Worm (Caenorhabditis elegans) whole organism, L4 larva: ENCODE measurements around the gene rib-2.

Source experiments
- D1046.2 ChIP-seq: fragments of 200-800 bp; sonication (Bioruptor generic); IDR thresholded peaks from 2 replicates; pipeline ENCODE4 v1.3.6; 2022; ENCODE audit warnings: missing genetic modification characterization, missing compliant biosample characterization
- F49E8.2 ChIP-seq: sonication (generic microtip); optimal IDR thresholded peaks from 2 replicates; lab custom pipeline; 2016; ENCODE audit warnings: missing compliant biosample characterization, mild to moderate bottlenecking, missing genetic modification characterization, borderline replicate concordance
- R02D3.7 ChIP-seq: fragments of 150-350 bp; sonication (generic microtip); optimal IDR thresholded peaks from 3 replicates; lab custom pipeline; 2014; ENCODE audit warnings: missing biosample characterization, missing genetic modification characterization
- Y75B8A.6 ChIP-seq: fragments of 200-800 bp; sonication (Bioruptor generic); IDR thresholded peaks from 2 replicates; pipeline ENCODE4 v1.3.6; 2022; ENCODE audit warnings: missing genetic modification reagents, missing genetic modification characterization, missing compliant biosample characterization
- aly-2 ChIP-seq: sonication (generic microtip); optimal IDR thresholded peaks from 2 replicates; lab custom pipeline; 2018; ENCODE audit warnings: missing biosample characterization, missing genetic modification characterization
- ama-1 ChIP-seq: fragments of 150-350 bp; optimal IDR thresholded peaks from 2 replicates; lab custom pipeline; 2014; ENCODE audit warnings: inconsistent platforms, mixed read lengths
- arid-1 ChIP-seq: fragments of 200-800 bp; sonication (Bioruptor generic); conservative IDR thresholded peaks from 2 replicates; pipeline ENCODE4 v1.3.6; 2022; ENCODE audit warnings: missing genetic modification reagents, missing genetic modification characterization, missing compliant biosample characterization
- ceh-20 ChIP-seq: fragments of 200-800 bp; sonication (Bioruptor generic); IDR thresholded peaks from 2 replicates; pipeline ENCODE4 v1.3.6; 2022; ENCODE audit warnings: missing genetic modification reagents, missing genetic modification characterization, missing compliant biosample characterization
- ceh-28 ChIP-seq: fragments of 150-350 bp; optimal IDR thresholded peaks from 2 replicates; lab custom pipeline; 2014; ENCODE audit warnings: missing biosample characterization, missing genetic modification reagents, missing genetic modification characterization
- ceh-62 ChIP-seq: sonication (generic microtip); optimal IDR thresholded peaks from 2 replicates; lab custom pipeline; 2017; ENCODE audit warnings: missing biosample characterization, missing genetic modification characterization
- daf-12 ChIP-seq: fragments of 150-350 bp; optimal IDR thresholded peaks from 2 replicates; lab custom pipeline; 2014; ENCODE audit warnings: missing biosample characterization, missing genetic modification reagents, missing genetic modification characterization
- daf-8 ChIP-seq: fragments of 200-800 bp; sonication (Bioruptor generic); IDR thresholded peaks from 2 replicates; pipeline ENCODE4 v1.3.6; 2022; ENCODE audit warnings: missing genetic modification characterization, missing compliant biosample characterization
- dmd-6 ChIP-seq: fragments of 200-800 bp; sonication (Bioruptor generic); IDR thresholded peaks from 2 replicates; pipeline ENCODE4 v1.3.6; 2022; ENCODE audit warnings: missing genetic modification reagents, missing genetic modification characterization, missing compliant biosample characterization
- dmd-9 ChIP-seq: fragments of 200-800 bp; sonication (Bioruptor generic); IDR thresholded peaks from 2 replicates; pipeline ENCODE4 v1.3.6; 2022; ENCODE audit warnings: missing genetic modification reagents, missing genetic modification characterization, missing compliant biosample characterization
- dpl-1 ChIP-seq: fragments of 150-350 bp; optimal IDR thresholded peaks from 2 replicates; lab custom pipeline; 2014; ENCODE audit warnings: missing biosample characterization, missing genetic modification reagents, missing genetic modification characterization
- fkh-10 ChIP-seq: fragments of 150-350 bp; optimal IDR thresholded peaks from 2 replicates; lab custom pipeline; 2014; ENCODE audit warnings: missing biosample characterization, missing genetic modification reagents, missing genetic modification characterization
- fos-1 ChIP-seq: fragments of 150-350 bp; optimal IDR thresholded peaks from 2 replicates; lab custom pipeline; 2014; ENCODE audit warnings: missing biosample characterization, missing genetic modification characterization
- gei-8 ChIP-seq: fragments of 200-800 bp; sonication (Bioruptor generic); optimal IDR thresholded peaks from 2 replicates; lab custom pipeline; 2018; ENCODE audit warnings: mild to moderate bottlenecking, missing genetic modification characterization, missing compliant biosample characterization
- hif-1 ChIP-seq, 2 experiments: sonication (generic microtip); optimal IDR thresholded peaks; 2 replicates each; lab custom pipeline; 2016 to 2017; ENCODE audit warnings: missing compliant biosample characterization in 2 of 2, missing genetic modification characterization in 2 of 2, missing genetic modification reagents in 2 of 2, missing genotype in 2 of 2, mild to moderate bottlenecking in 1 of 2
- hlh-30 ChIP-seq: sonication (generic microtip); optimal IDR thresholded peaks from 2 replicates; lab custom pipeline; 2017; ENCODE audit warnings: antibody characterized with exemption, mild to moderate bottlenecking, missing genetic modification characterization, missing compliant biosample characterization; ENCODE audit not compliant: insufficient read depth
- lin-1 ChIP-seq: fragments of 200-800 bp; sonication (Bioruptor generic); IDR thresholded peaks from 2 replicates; pipeline ENCODE4 v1.3.6; 2022; ENCODE audit warnings: missing genetic modification reagents, missing genetic modification characterization, missing compliant biosample characterization
- lin-29 ChIP-seq: fragments of 200-800 bp; sonication (Bioruptor generic); IDR thresholded peaks from 2 replicates; pipeline ENCODE4 v1.3.6; 2022; ENCODE audit warnings: missing genetic modification reagents, missing genetic modification characterization, missing compliant biosample characterization
- lin-39 ChIP-seq: fragments of 150-350 bp; optimal IDR thresholded peaks from 2 replicates; lab custom pipeline; 2014; ENCODE audit warnings: missing biosample characterization, missing genetic modification reagents, missing genetic modification characterization
- madf-5 ChIP-seq, 2 experiments: fragments of 200-800 bp; sonication (Bioruptor generic); IDR thresholded peaks; 2 replicates each; pipeline ENCODE4 v1.3.6; 2022; ENCODE audit warnings: missing compliant biosample characterization in 2 of 2, missing genetic modification characterization in 2 of 2
- madf-9 ChIP-seq: fragments of 200-800 bp; sonication (Bioruptor generic); conservative IDR thresholded peaks from 2 replicates; pipeline ENCODE4 v1.3.6; 2022; ENCODE audit warnings: missing genetic modification reagents, missing genetic modification characterization, missing compliant biosample characterization
- mxl-2 ChIP-seq: fragments of 200-800 bp; sonication (Bioruptor generic); conservative IDR thresholded peaks from 2 replicates; pipeline ENCODE4 v1.3.6; 2022; ENCODE audit warnings: missing genetic modification reagents, missing genetic modification characterization, missing compliant biosample characterization
- nhr-237 ChIP-seq: sonication (generic microtip); optimal IDR thresholded peaks from 2 replicates; lab custom pipeline; 2017; ENCODE audit warnings: missing biosample characterization, missing genetic modification characterization
- nhr-25 ChIP-seq: sonication (generic microtip); optimal IDR thresholded peaks from 2 replicates; lab custom pipeline; 2017; ENCODE audit warnings: missing genetic modification characterization, mild to moderate bottlenecking, missing compliant biosample characterization, antibody characterized with exemption, moderate library complexity, borderline replicate concordance; ENCODE audit not compliant: insufficient read depth
- nhr-28 ChIP-seq: fragments of 150-350 bp; optimal IDR thresholded peaks from 2 replicates; lab custom pipeline; 2014; ENCODE audit warnings: missing biosample characterization, missing genetic modification characterization
- nhr-42 ChIP-seq: fragments of 200-800 bp; sonication (Bioruptor generic); IDR thresholded peaks from 2 replicates; pipeline ENCODE4 v1.3.6; 2022; ENCODE audit warnings: missing genetic modification characterization, missing compliant biosample characterization
- nhr-6 ChIP-seq: fragments of 150-350 bp; optimal IDR thresholded peaks from 2 replicates; lab custom pipeline; 2014; ENCODE audit warnings: missing biosample characterization, missing genetic modification characterization
- nhr-76 ChIP-seq: fragments of 150-350 bp; optimal IDR thresholded peaks from 2 replicates; lab custom pipeline; 2014; ENCODE audit warnings: missing biosample characterization, missing genetic modification characterization
- nhr-77 ChIP-seq: fragments of 150-350 bp; optimal IDR thresholded peaks from 2 replicates; lab custom pipeline; 2014; ENCODE audit warnings: missing biosample characterization, missing genetic modification characterization
- pha-4 ChIP-seq, 2 experiments: fragments of 150-350 bp in 1 of 2; fragments of 200-800 bp in 1 of 2; sonication (Bioruptor generic) in 1 of 2; IDR thresholded peaks in 1 of 2; optimal IDR thresholded peaks in 1 of 2; 2 replicates each; pipeline versions ENCODE4 v1.3.6 to Lab custom; 2014 to 2022; ENCODE audit warnings: missing genetic modification characterization in 2 of 2, missing genetic modification reagents in 2 of 2, missing biosample characterization in 1 of 2, missing compliant biosample characterization in 1 of 2
- php-3 ChIP-seq: fragments of 200-800 bp; sonication (Bioruptor generic); IDR thresholded peaks from 2 replicates; pipeline ENCODE4 v1.3.6; 2022; ENCODE audit warnings: missing genetic modification reagents, missing genetic modification characterization, missing compliant biosample characterization
- rbr-2 ChIP-seq: sonication (generic microtip); optimal IDR thresholded peaks from 2 replicates; lab custom pipeline; 2016; ENCODE audit warnings: missing genotype, missing genetic modification characterization, missing compliant biosample characterization
- saeg-2 ChIP-seq: fragments of 200-800 bp; sonication (Bioruptor generic); IDR thresholded peaks from 2 replicates; pipeline ENCODE4 v1.3.6; 2022; ENCODE audit warnings: missing genetic modification reagents, missing genetic modification characterization, missing compliant biosample characterization
- sdz-12 ChIP-seq: fragments of 200-800 bp; sonication (Bioruptor generic); optimal IDR thresholded peaks from 2 replicates; lab custom pipeline; 2018; ENCODE audit warnings: mild to moderate bottlenecking, missing genetic modification characterization, missing compliant biosample characterization
- set-16 ChIP-seq: fragments of 200-800 bp; sonication (Bioruptor generic); IDR thresholded peaks from 2 replicates; pipeline ENCODE4 v1.3.6; 2022; ENCODE audit warnings: missing genetic modification reagents, missing genetic modification characterization, missing compliant biosample characterization
- skn-1 ChIP-seq: fragments of 150-350 bp; optimal IDR thresholded peaks from 2 replicates; lab custom pipeline; 2014; ENCODE audit warnings: missing biosample characterization, missing genetic modification characterization
- spr-3 ChIP-seq: fragments of 200-800 bp; sonication (Bioruptor generic); optimal IDR thresholded peaks from 2 replicates; lab custom pipeline; 2018; ENCODE audit warnings: mild to moderate bottlenecking, missing genetic modification characterization, missing compliant biosample characterization
- unc-39 ChIP-seq: sonication (generic microtip); optimal IDR thresholded peaks from 2 replicates; lab custom pipeline; 2017; ENCODE audit warnings: missing biosample characterization, missing genetic modification characterization
- vab-7 ChIP-seq: fragments of 200-800 bp; sonication (Bioruptor generic); IDR thresholded peaks from 2 replicates; pipeline ENCODE4 v1.3.6; 2022; ENCODE audit warnings: missing genetic modification reagents, missing genetic modification characterization, missing compliant biosample characterization
- zag-1 ChIP-seq: fragments of 150-350 bp; optimal IDR thresholded peaks from 2 replicates; lab custom pipeline; 2014; ENCODE audit warnings: missing biosample characterization, missing genetic modification characterization
- zfp-2 ChIP-seq: sonication (generic microtip); optimal IDR thresholded peaks from 2 replicates; lab custom pipeline; 2016; ENCODE audit warnings: mild to moderate bottlenecking, missing genetic modification characterization, missing compliant biosample characterization
- zfp-3 ChIP-seq: fragments of 200-800 bp; sonication (Bioruptor generic); conservative IDR thresholded peaks from 2 replicates; pipeline ENCODE4 v1.3.6; 2022; ENCODE audit warnings: missing genetic modification reagents, missing genetic modification characterization, missing compliant biosample characterization
- zip-2 ChIP-seq: fragments of 150-350 bp; optimal IDR thresholded peaks from 2 replicates; lab custom pipeline; 2014; ENCODE audit warnings: missing biosample characterization, missing genetic modification characterization
- ztf-11 ChIP-seq: fragments of 150-350 bp; optimal IDR thresholded peaks from 2 replicates; lab custom pipeline; 2014; ENCODE audit warnings: missing biosample characterization, missing genetic modification characterization

The rib-2 gene

ce11 chrIII:10759050-10760023 lies 16.7 kb downstream of the rib-2 start, which contains the start of gene tasp-1 (continued):
- TF ChIP-seq madf-9 (GFP tag; lab: Robert Waterston, UW) (peak; percentile 100), lin-1 (GFP tag; lab: Robert Waterston, UW) (peak; percentile 99), Y75B8A.6 (GFP tag; lab: Robert Waterston, UW) (peak; percentile 99), fos-1 (tag; lab: Kevin White, UChicago) (peak; percentile 91), lin-29 (GFP tag; lab: Robert Waterston, UW) (peak; percentile 99), sdz-12 (peak; percentile 100), zip-2 (tag; lab: Kevin White, UChicago) (peak; percentile 93), lin-39 (tag; lab: Kevin White, UChicago) (peak; percentile 56), F49E8.2 (peak; percentile 95), ama-1 (lab: Kevin White, UChicago) (peak; percentile 77), gei-8 (GFP tag; lab: Kevin White, UChicago) (peak; percentile 99), pha-4 (GFP tag; IDR thresholded peaks at IDR 0.05; lab: Robert Waterston, UW) (peak; percentile 99), pha-4 (tag; optimal IDR thresholded peaks at IDR 0.05; lab: Kevin White, UChicago) (no peak), madf-5 (GFP tag; IDR thresholded peaks at IDR 0.05; lab: Robert Waterston, UW) (peak; percentile 99), nhr-77 (tag; lab: Kevin White, UChicago) (peak; percentile 100), nhr-76 (tag; lab: Kevin White, UChicago) (peak; percentile 82), nhr-42 (GFP tag; lab: Robert Waterston, UW) (peak; percentile 100), hlh-30 (tag; lab: Kevin White, UChicago) (peak; percentile 100), ceh-20 (GFP tag; lab: Robert Waterston, UW) (peak; percentile 100), nhr-237 (peak; percentile 87), dmd-6 (peak; percentile 100), ztf-11 (peak; percentile 62), mxl-2 (GFP tag; lab: Robert Waterston, UW) (peak; percentile 95), zfp-3 (peak; percentile 100), unc-39 (tag; lab: Kevin White, UChicago) (peak; percentile 62), zag-1 (tag; lab: Kevin White, UChicago) (peak; percentile 93), ceh-28 (tag; lab: Kevin White, UChicago) (peak; percentile 96), daf-8 (GFP tag; lab: Robert Waterston, UW) (peak; percentile 99), dpl-1 (peak; percentile 100), aly-2 (tag; lab: Kevin White, UChicago) (peak; percentile 94), ceh-62 (tag; lab: Kevin White, UChicago) (peak; percentile 30), arid-1 (GFP tag; lab: Robert Waterston, UW) (peak; percentile 99), R02D3.7 (peak; percentile 71), skn-1 (tag; lab: Kevin White, UChicago) (peak; percentile 98), php-3 (GFP tag; lab: Robert Waterston, UW) (peak; percentile 99), nhr-6 (peak; percentile 100), rbr-2 (peak; percentile 100), D1046.2 (GFP tag; lab: Robert Waterston, UW) (peak; percentile 98), nhr-28 (tag; lab: Kevin White, UChicago) (peak; percentile 100), set-16 (GFP tag; lab: Robert Waterston, UW) (peak; percentile 99), fkh-10 (GFP tag; lab: Kevin White, UChicago) (peak; percentile 100), vab-7 (GFP tag; lab: Robert Waterston, UW) (peak; percentile 100), dmd-9 (GFP tag; lab: Robert Waterston, UW) (peak; percentile 99), saeg-2 (GFP tag; lab: Robert Waterston, UW) (peak; percentile 100), spr-3 (GFP tag; lab: Kevin White, UChicago) (peak; percentile 99), nhr-25 (tag; lab: Kevin White, UChicago) (peak; percentile 99), zfp-2 (tag; lab: Kevin White, UChicago) (peak; percentile 93), hif-1 (tag; optimal IDR thresholded peaks at IDR 0.05; lab: Kevin White, UChicago) (peak; percentile 95 to 99), daf-12 (tag; lab: Kevin White, UChicago) (no peak)
